Worm (Caenorhabditis elegans): ENCODE results near the gene srh-82.

DNA sequence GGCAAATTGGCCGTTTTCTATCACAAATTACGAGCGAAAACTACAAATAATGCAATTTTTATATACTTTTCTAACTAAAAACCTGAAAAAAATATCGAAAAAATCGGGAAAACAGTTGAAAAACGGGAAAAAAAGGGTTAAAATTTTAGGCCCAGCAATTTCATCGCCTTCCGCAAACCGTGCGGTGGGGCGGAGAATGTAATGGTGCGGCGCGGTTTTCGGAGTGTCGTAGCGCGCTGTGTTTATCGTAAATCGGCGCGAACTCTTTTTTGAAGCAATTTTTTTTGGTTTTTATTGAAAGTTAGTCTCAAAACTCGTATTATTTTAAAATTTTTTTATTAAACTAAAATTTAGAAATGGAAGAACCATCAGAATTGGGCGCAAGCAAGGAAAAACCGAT lies 40.4 kb upstream of the srh-82 start, which contains the start of gene picd-1:
- peak; percentile 21; the same call in 1 of the 2 replicates for TF ChIP-seq hmg-1.2 (GFP tag; IDR thresholded peaks at IDR 0.05)
- TF ChIP-seq dpl-1 (GFP tag; optimal IDR thresholded peaks at IDR 0.05) = peak; percentile 45
- no peak for TF ChIP-seq C17E4.6 (GFP tag; IDR thresholded peaks at IDR 0.05)
- TF ChIP-seq egl-44 (GFP tag; IDR thresholded peaks at IDR 0.05) = no peak
- TF ChIP-seq sea-2 (GFP tag; IDR thresholded peaks at IDR 0.05) = no peak
- no peak for TF ChIP-seq ets-4 (GFP tag; optimal IDR thresholded peaks at IDR 0.05)
- TF ChIP-seq nhr-90 (tag; optimal IDR thresholded peaks at IDR 0.05) = no peak
- no peak for TF ChIP-seq aptf-3 (GFP tag; IDR thresholded peaks at IDR 0.05)
- TF ChIP-seq pha-4 (tag; optimal IDR thresholded peaks at IDR 0.05) = no peak
- TF ChIP-seq unc-62 (GFP tag; optimal IDR thresholded peaks at IDR 0.05) = no peak
- no peak for TF ChIP-seq sptf-2 (GFP tag; optimal IDR thresholded peaks at IDR 0.05)

All from whole organism, young adult.